Fruit fly (Drosophila melanogaster): Measurements from ENCODE around the gene Nelf-A.
A peak's percentile ranks its signal among the peaks of the same experiment; 100 is the strongest.

The Nelf-A gene

dm6 chr3R:21199953-21200368 lies 23.5 kb upstream of the Nelf-A start (continued):
- TF ChIP-seq CG30431 (GFP tag; optimal IDR thresholded peaks at IDR 0.05) (peak; percentile 27), CG3281 (GFP tag; optimal IDR thresholded peaks at IDR 0.05) (no peak), CG31388 (GFP tag; optimal IDR thresholded peaks at IDR 0.05) (no peak), CG1529 (GFP tag; optimal IDR thresholded peaks at IDR 0.05) (peak; percentile 41), fd64A (GFP tag; optimal IDR thresholded peaks at IDR 0.05) (peak; percentile 26), CG14710 (tag; optimal IDR thresholded peaks at IDR 0.05) (peak; percentile 10), CG32772 (GFP tag; IDR thresholded peaks at IDR 0.05) (no peak), pho (GFP tag; optimal IDR thresholded peaks at IDR 0.05) (no peak), pum (GFP tag; optimal IDR thresholded peaks at IDR 0.05) (no peak), CG13775 (GFP tag; optimal IDR thresholded peaks at IDR 0.05) (peak; percentile 28), Lpt (GFP tag; optimal IDR thresholded peaks at IDR 0.05) (no peak), Antp (GFP tag; optimal IDR thresholded peaks at IDR 0.05) (peak; percentile 11), Tbp (GFP tag; optimal IDR thresholded peaks at IDR 0.05) (no peak), Oaz (GFP tag; IDR thresholded peaks at IDR 0.05) (no peak), jigr1 (GFP tag; IDR thresholded peaks at IDR 0.05) (no peak), CG1602 (GFP tag; optimal IDR thresholded peaks at IDR 0.05) (peak; percentile 49), CG17328 (GFP tag; IDR thresholded peaks at IDR 0.05) (peak; percentile 39; the same call in 1 of the 2 replicates), bbx (GFP tag; IDR thresholded peaks at IDR 0.05; ENCODE audit: partially characterized antibody) (no peak), CG34224 (GFP tag; IDR thresholded peaks at IDR 0.05; ENCODE audit: partially characterized antibody) (no peak), unpg (GFP tag; optimal IDR thresholded peaks at IDR 0.05) (peak; percentile 50), Hr3 (GFP tag; optimal IDR thresholded peaks at IDR 0.05) (peak; percentile 1), Nf-YA (GFP tag; IDR thresholded peaks at IDR 0.05) (no peak), tup (GFP tag; optimal IDR thresholded peaks at IDR 0.05) (no peak), CG2202 (tag; optimal IDR thresholded peaks at IDR 0.05) (no peak), MTF-1 (GFP tag; optimal IDR thresholded peaks at IDR 0.05; ENCODE audit: borderline replicate concordance) (no peak), CG17568 (GFP tag; optimal IDR thresholded peaks at IDR 0.05) (no peak), pnt (GFP tag; optimal IDR thresholded peaks at IDR 0.05) (peak; percentile 6), CG2116 (GFP tag; optimal IDR thresholded peaks at IDR 0.05) (peak; percentile 19), p53 (GFP tag; optimal IDR thresholded peaks at IDR 0.05) (no peak), dimm (GFP tag; IDR thresholded peaks at IDR 0.05) (no peak), Atf6 (GFP tag; IDR thresholded peaks at IDR 0.05) (no peak), CG2875 (GFP tag; optimal IDR thresholded peaks at IDR 0.05) (peak; percentile 34), CG14667 (GFP tag; IDR thresholded peaks at IDR 0.05) (no peak), tx (GFP tag; optimal IDR thresholded peaks at IDR 0.05) (no peak), CG31365 (tag; optimal IDR thresholded peaks at IDR 0.05) (no peak), Hr39 (optimal IDR thresholded peaks at IDR 0.05) (no peak), CG10366 (GFP tag; IDR thresholded peaks at IDR 0.05) (peak; percentile 45), CG7839 (tag; optimal IDR thresholded peaks at IDR 0.05) (peak; percentile 5), CG13624 (GFP tag; optimal IDR thresholded peaks at IDR 0.05) (no peak), Hey (tag; optimal IDR thresholded peaks at IDR 0.05) (no peak), Ssrp (tag; optimal IDR thresholded peaks at IDR 0.05) (peak; percentile 12), CG16813 (GFP tag; IDR thresholded peaks at IDR 0.05; ENCODE audit: partially characterized antibody) (no peak), dmrt99B (tag; optimal IDR thresholded peaks at IDR 0.05) (no peak), NfI (GFP tag; optimal IDR thresholded peaks at IDR 0.05) (peak; percentile 19), CG11456 (GFP tag; IDR thresholded peaks at IDR 0.05) (no peak), CG12299 (tag; optimal IDR thresholded peaks at IDR 0.05) (no peak), CG5180 (GFP tag; optimal IDR thresholded peaks at IDR 0.05) (no peak), CG9215 (GFP tag; IDR thresholded peaks at IDR 0.05) (no peak), CG6683 (GFP tag; optimal IDR thresholded peaks at IDR 0.05) (no peak), insv (GFP tag; optimal IDR thresholded peaks at IDR 0.05) (no peak), BtbVII (GFP tag; optimal IDR thresholded peaks at IDR 0.05) (no peak), aop (GFP tag; IDR thresholded peaks at IDR 0.05) (no peak)
